Fruit fly (Drosophila melanogaster) whole organism, pupa: Measurements from ENCODE around the gene CG10862.

Experiments used
- CG10348 ChIP-seq: fragments of 200-800 bp; sonication (Bioruptor generic); IDR thresholded peaks from 2 replicates; pipeline ENCODE4 v1.3.6; 2022; ENCODE audit warnings: missing biosample characterization, missing genetic modification characterization
- D1 ChIP-seq: fragments of 200-800 bp; sonication (Bioruptor generic); optimal IDR thresholded peaks from 2 replicates; lab custom pipeline; 2018; ENCODE audit warnings: missing biosample characterization, mild to moderate bottlenecking, missing genetic modification characterization, moderate library complexity
- EcR ChIP-seq: fragments of 200-800 bp; sonication (Bioruptor generic); optimal IDR thresholded peaks from 3 replicates; lab custom pipeline; 2019; ENCODE audit warnings: missing biosample characterization, missing genetic modification characterization, mild to moderate bottlenecking, moderate library complexity, missing genetic modification reagents
- rn ChIP-seq: fragments of 200-800 bp; sonication (Bioruptor generic); IDR thresholded peaks from 2 replicates; pipeline ENCODE4 v1.3.6; 2022; ENCODE audit warnings: missing biosample characterization, missing genetic modification characterization

- TF ChIP-seq EcR (GFP tag; lab: Kevin White, UChicago) = no peak
- no peak for TF ChIP-seq D1 (tag; lab: Kevin White, UChicago)
- no peak for TF ChIP-seq CG10348
- no peak for TF ChIP-seq rn (GFP tag; lab: Robert Waterston, UW)
Measured at dm6 chr3L:3644337-3645027, 10.1 kb downstream of the CG10862 start.
